Fruit fly (Drosophila melanogaster) whole organism, embryonic: ENCODE results near the gene Hasp.
A peak's percentile ranks its signal among the peaks of the same experiment; 100 is the strongest.

Experiments used
- Ada2b ChIP-seq: fragments of 200-800 bp; sonication (Bioruptor generic); IDR thresholded peaks from 2 replicates; pipeline ENCODE4 v1.3.6; 2022; ENCODE audit warnings: missing biosample characterization, missing genetic modification characterization
- Bteb2 ChIP-seq: fragments of 200-800 bp; sonication (Bioruptor generic); optimal IDR thresholded peaks from 2 replicates; lab custom pipeline; 2016; ENCODE audit warnings: missing biosample characterization, missing genetic modification characterization
- CG10462 ChIP-seq: fragments of 200-800 bp; sonication (Bioruptor generic); optimal IDR thresholded peaks from 2 replicates; lab custom pipeline; 2016; ENCODE audit warnings: missing biosample characterization, missing genetic modification characterization
- CG11247 ChIP-seq: fragments of 200-800 bp; sonication (Bioruptor generic); IDR thresholded peaks from 2 replicates; pipeline ENCODE4 v1.3.6; 2022; ENCODE audit warnings: missing biosample characterization, missing genetic modification characterization
- CG11504 ChIP-seq: fragments of 200-800 bp; sonication (Bioruptor generic); optimal IDR thresholded peaks from 3 replicates; lab custom pipeline; 2019; ENCODE audit warnings: missing biosample characterization, mild to moderate bottlenecking, missing genetic modification characterization, moderate library complexity
- CG12391 ChIP-seq: fragments of 200-800 bp; sonication (Bioruptor generic); optimal IDR thresholded peaks from 3 replicates; lab custom pipeline; 2018; ENCODE audit warnings: missing biosample characterization, mild to moderate bottlenecking, missing genetic modification characterization, moderate library complexity
- CG12744 ChIP-seq: fragments of 200-800 bp; sonication (Bioruptor generic); optimal IDR thresholded peaks from 2 replicates; lab custom pipeline; 2016; ENCODE audit warnings: missing biosample characterization, missing genetic modification characterization
- CG1647 ChIP-seq: fragments of 200-800 bp; sonication (Bioruptor generic); optimal IDR thresholded peaks from 3 replicates; lab custom pipeline; 2016; ENCODE audit warnings: missing biosample characterization, missing genetic modification characterization
- CG16813 ChIP-seq: fragments of 200-800 bp; sonication (Bioruptor generic); IDR thresholded peaks from 3 replicates; pipeline ENCODE4 v1.3.6; 2022; ENCODE audit warnings: missing biosample characterization, missing genetic modification characterization; ENCODE audit not compliant: partially characterized antibody
- CG17361 ChIP-seq: fragments of 200-800 bp; sonication (Bioruptor generic); IDR thresholded peaks from 3 replicates; pipeline ENCODE4 v1.3.6; 2022; ENCODE audit warnings: missing biosample characterization, missing genetic modification characterization
- CG17802 ChIP-seq: fragments of 200-800 bp; sonication (Bioruptor generic); optimal IDR thresholded peaks from 2 replicates; lab custom pipeline; 2018; ENCODE audit warnings: missing biosample characterization, mild to moderate bottlenecking, missing genetic modification characterization, moderate library complexity
- CG1792 ChIP-seq: fragments of 200-800 bp; sonication (Bioruptor generic); optimal IDR thresholded peaks from 2 replicates; lab custom pipeline; 2016; ENCODE audit warnings: missing biosample characterization, missing genetic modification characterization
- CG3065 ChIP-seq: fragments of 200-800 bp; sonication (Bioruptor generic); optimal IDR thresholded peaks from 2 replicates; lab custom pipeline; 2016; ENCODE audit warnings: missing biosample characterization, missing genetic modification characterization
- CG33213 ChIP-seq: fragments of 200-800 bp; sonication (Bioruptor generic); optimal IDR thresholded peaks from 3 replicates; lab custom pipeline; 2016; ENCODE audit warnings: missing biosample characterization, missing genetic modification characterization
- CG4617 ChIP-seq: fragments of 200-800 bp; sonication (Bioruptor generic); optimal IDR thresholded peaks from 3 replicates; lab custom pipeline; 2016; ENCODE audit warnings: missing biosample characterization, missing genetic modification characterization, borderline replicate concordance
- CG6254 ChIP-seq: fragments of 200-800 bp; sonication (Bioruptor generic); optimal IDR thresholded peaks from 3 replicates; lab custom pipeline; 2017; ENCODE audit warnings: mild to moderate bottlenecking, missing biosample characterization, missing genetic modification reagents, missing genetic modification characterization
- CG6689 ChIP-seq: fragments of 200-800 bp; sonication (Bioruptor generic); IDR thresholded peaks from 2 replicates; pipeline ENCODE4 v1.3.6; 2022; ENCODE audit warnings: missing biosample characterization, missing genetic modification characterization
- CG7372 ChIP-seq: fragments of 200-800 bp; sonication (Bioruptor generic); IDR thresholded peaks from 2 replicates; pipeline ENCODE4 v1.3.6; 2022; ENCODE audit warnings: missing biosample characterization, missing genetic modification characterization
- CG7928 ChIP-seq: fragments of 200-800 bp; sonication (Bioruptor generic); optimal IDR thresholded peaks from 2 replicates; lab custom pipeline; 2017; ENCODE audit warnings: missing biosample characterization, mild to moderate bottlenecking, missing genetic modification characterization
- CG8290 ChIP-seq, 3 experiments: fragments of 200-800 bp; sonication (Bioruptor generic); optimal IDR thresholded peaks; 2 replicates each; lab custom pipeline; 2016 to 2019; ENCODE audit warnings: missing biosample characterization in 3 of 3, missing genetic modification characterization in 3 of 3, mild to moderate bottlenecking in 2 of 3, moderate library complexity in 1 of 3
- Doc2 ChIP-seq: fragments of 200-800 bp; sonication (Bioruptor generic); IDR thresholded peaks from 2 replicates; pipeline ENCODE4 v1.3.6; 2022; ENCODE audit warnings: missing biosample characterization, missing genetic modification characterization
- Dref ChIP-seq: fragments of 200-800 bp; sonication (Bioruptor generic); IDR thresholded peaks from 2 replicates; pipeline ENCODE4 v1.3.6; 2022; ENCODE audit warnings: missing biosample characterization, missing genetic modification characterization
- Eip74EF ChIP-seq, 2 experiments: fragments of 200-800 bp in 1 of 2; fragments of >200 bp in 1 of 2; sonication (Bioruptor generic) in 1 of 2; optimal IDR thresholded peaks; 2 replicates each; lab custom pipeline; 2017 to 2019; ENCODE audit warnings: missing biosample characterization in 2 of 2, missing genetic modification characterization in 2 of 2, mild to moderate bottlenecking in 1 of 2, moderate library complexity in 1 of 2
- Gsc ChIP-seq: fragments of 200-800 bp; sonication (Bioruptor generic); IDR thresholded peaks from 2 replicates; pipeline ENCODE4 v1.3.6; 2022; ENCODE audit warnings: missing biosample characterization, missing genetic modification characterization
- Myb ChIP-seq: fragments of 200-800 bp; sonication (Bioruptor generic); optimal IDR thresholded peaks from 2 replicates; lab custom pipeline; 2016; ENCODE audit warnings: missing biosample characterization, missing genetic modification characterization
- Nf-YA ChIP-seq: fragments of 200-800 bp; sonication (Bioruptor generic); IDR thresholded peaks from 2 replicates; pipeline ENCODE4 v1.3.6; 2022; ENCODE audit warnings: missing biosample characterization, missing genetic modification characterization
- NfI ChIP-seq: fragments of 200-800 bp; sonication (Bioruptor generic); optimal IDR thresholded peaks from 3 replicates; lab custom pipeline; 2018; ENCODE audit warnings: missing biosample characterization, mild to moderate bottlenecking, missing genetic modification characterization, moderate library complexity
- Ptx1 ChIP-seq: fragments of 200-800 bp; sonication (Bioruptor generic); IDR thresholded peaks from 2 replicates; pipeline ENCODE4 v1.3.6; 2022; ENCODE audit warnings: missing biosample characterization, missing genetic modification characterization
- Taf1 ChIP-seq: fragments of 200-800 bp; sonication (Bioruptor generic); IDR thresholded peaks from 2 replicates; pipeline ENCODE4 v1.3.6; 2022; ENCODE audit warnings: missing biosample characterization, missing genetic modification characterization
- bigmax ChIP-seq: fragments of 200-800 bp; sonication (Bioruptor generic); optimal IDR thresholded peaks from 2 replicates; lab custom pipeline; 2018; ENCODE audit warnings: missing biosample characterization, mild to moderate bottlenecking, missing genetic modification characterization
- chinmo ChIP-seq: fragments of 200-800 bp; sonication (Bioruptor generic); IDR thresholded peaks from 4 replicates; pipeline ENCODE4 v1.3.6; 2022; ENCODE audit warnings: missing biosample characterization, missing genetic modification characterization; ENCODE audit not compliant: partially characterized antibody
- corto ChIP-seq: fragments of 200-800 bp; sonication (Bioruptor generic); optimal IDR thresholded peaks from 2 replicates; lab custom pipeline; 2016; ENCODE audit warnings: missing biosample characterization, mild to moderate bottlenecking, missing genetic modification characterization, moderate library complexity
- crp ChIP-seq, 2 experiments: fragments of 200-800 bp; sonication (Bioruptor generic); optimal IDR thresholded peaks; 2 replicates in 1 of 2; 3 replicates in 1 of 2; lab custom pipeline; 2017; ENCODE audit warnings: missing biosample characterization in 2 of 2, missing genetic modification characterization in 2 of 2, mild to moderate bottlenecking in 1 of 2, moderate library complexity in 1 of 2
- dimm ChIP-seq: fragments of 200-800 bp; sonication (Bioruptor generic); IDR thresholded peaks from 2 replicates; pipeline ENCODE4 v1.3.6; 2022; ENCODE audit warnings: missing biosample characterization, missing genetic modification characterization
- disco-r ChIP-seq: fragments of 200-800 bp; sonication (Bioruptor generic); optimal IDR thresholded peaks from 2 replicates; lab custom pipeline; 2016; ENCODE audit warnings: missing biosample characterization, missing genetic modification characterization
- dm ChIP-seq: fragments of 200-800 bp; sonication (Bioruptor generic); optimal IDR thresholded peaks from 3 replicates; lab custom pipeline; 2016; ENCODE audit warnings: missing biosample characterization, missing genetic modification characterization
- exex ChIP-seq: fragments of 200-800 bp; sonication (Bioruptor generic); optimal IDR thresholded peaks from 4 replicates; lab custom pipeline; 2018; ENCODE audit warnings: missing biosample characterization, mild to moderate bottlenecking, missing genetic modification characterization, moderate library complexity
- fu2 ChIP-seq: fragments of 200-800 bp; sonication (Bioruptor generic); optimal IDR thresholded peaks from 2 replicates; lab custom pipeline; 2016; ENCODE audit warnings: missing biosample characterization, missing genetic modification characterization
- ham ChIP-seq: fragments of 200-800 bp; sonication (Bioruptor generic); IDR thresholded peaks from 2 replicates; pipeline ENCODE4 v1.3.6; 2022; ENCODE audit warnings: missing biosample characterization, missing genetic modification characterization
- hth ChIP-seq: fragments of >200 bp; optimal IDR thresholded peaks from 2 replicates; lab custom pipeline; 2017; ENCODE audit warnings: inconsistent platforms
- jing ChIP-seq: fragments of 200-800 bp; sonication (Bioruptor generic); optimal IDR thresholded peaks from 2 replicates; lab custom pipeline; 2018; ENCODE audit warnings: missing biosample characterization, mild to moderate bottlenecking, missing genetic modification characterization
- ken ChIP-seq: fragments of 200-800 bp; sonication (Bioruptor generic); IDR thresholded peaks from 3 replicates; pipeline ENCODE4 v1.3.6; 2022; ENCODE audit warnings: missing biosample characterization, missing genetic modification characterization
- nom ChIP-seq: fragments of 200-800 bp; sonication (Bioruptor generic); optimal IDR thresholded peaks from 2 replicates; lab custom pipeline; 2017; ENCODE audit warnings: missing biosample characterization, missing genetic modification characterization, mild to moderate bottlenecking, moderate library complexity, missing genetic modification reagents
- prd ChIP-seq, 3 experiments: fragments of >200 bp in 2 of 3; fragments of 200-800 bp in 1 of 3; sonication (Bioruptor generic) in 1 of 3; optimal IDR thresholded peaks in 2 of 3; IDR thresholded peaks in 1 of 3; 2 replicates in 2 of 3; 3 replicates in 1 of 3; pipeline versions ENCODE4 v1.3.6 to Lab custom; 2017 to 2022; ENCODE audit warnings: missing biosample characterization in 1 of 3, missing genetic modification characterization in 1 of 3
- psq ChIP-seq: fragments of 200-800 bp; sonication (Bioruptor generic); optimal IDR thresholded peaks from 2 replicates; lab custom pipeline; 2017; ENCODE audit warnings: missing biosample characterization, missing genetic modification characterization
- pzg ChIP-seq: fragments of 200-800 bp; sonication (Bioruptor generic); optimal IDR thresholded peaks from 3 replicates; lab custom pipeline; 2018; ENCODE audit warnings: missing biosample characterization, mild to moderate bottlenecking, missing genetic modification characterization, moderate library complexity
- row ChIP-seq: fragments of 200-800 bp; sonication (Bioruptor generic); IDR thresholded peaks from 3 replicates; pipeline ENCODE4 v1.3.6; 2022; ENCODE audit warnings: missing biosample characterization, missing genetic modification characterization
- sr ChIP-seq: fragments of 200-800 bp; sonication (Bioruptor generic); IDR thresholded peaks from 3 replicates; pipeline ENCODE4 v1.3.6; 2022; ENCODE audit warnings: missing biosample characterization, missing genetic modification characterization
- tgo ChIP-seq: fragments of 200-800 bp; sonication (Bioruptor generic); IDR thresholded peaks from 3 replicates; pipeline ENCODE4 v1.3.6; 2022; ENCODE audit warnings: missing biosample characterization, missing genetic modification characterization
- trh ChIP-seq: fragments of 200-800 bp; sonication (Bioruptor generic); optimal IDR thresholded peaks from 2 replicates; lab custom pipeline; 2016; ENCODE audit warnings: missing biosample characterization, missing genetic modification characterization
- yki ChIP-seq: fragments of >200 bp; optimal IDR thresholded peaks from 3 replicates; lab custom pipeline; 2018

The Hasp gene

DNA sequence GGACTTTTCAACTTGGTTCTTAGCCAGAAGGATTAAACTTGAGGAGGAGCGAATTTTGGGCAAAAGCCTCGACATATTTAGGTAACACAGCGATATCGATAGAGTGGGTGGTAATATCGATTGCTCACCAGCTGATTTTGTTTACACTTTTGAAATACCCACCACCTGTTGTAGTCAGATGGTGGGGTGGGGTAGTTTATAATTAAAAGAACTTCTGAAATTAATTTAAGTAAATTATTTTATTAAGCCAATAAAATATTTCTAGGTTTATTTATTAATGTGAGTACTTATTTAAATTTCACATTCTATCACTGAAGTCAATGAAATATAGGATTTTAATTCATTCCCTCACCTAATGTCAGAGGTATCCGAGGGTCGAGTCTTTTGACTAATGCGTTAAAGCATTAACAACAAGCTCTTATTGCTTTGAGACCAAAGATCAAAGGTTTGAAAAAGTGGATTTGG, 27.0 kb downstream of the Hasp start, which contains the start of the genes CG10194 and CG18094 (continued):
- TF ChIP-seq CG1647 (GFP tag; lab: Kevin White, UChicago) (no peak), CG1792 (GFP tag; lab: Kevin White, UChicago) (no peak), Gsc (GFP tag; lab: Robert Waterston, UW) (no peak), Ada2b (GFP tag; lab: Robert Waterston, UW) (peak; percentile 12; the same call in 1 of the 2 replicates), tgo (GFP tag; lab: Robert Waterston, UW) (no peak), sr (GFP tag; lab: Robert Waterston, UW) (no peak), CG12744 (no peak), pzg (GFP tag; lab: Kevin White, UChicago) (peak; percentile 41), CG7372 (GFP tag; lab: Robert Waterston, UW) (no peak), fu2 (GFP tag; lab: Kevin White, UChicago) (no peak), yki (lab: Kevin White, UChicago) (no peak), Eip74EF (GFP tag; optimal IDR thresholded peaks at IDR 0.05; lab: Kevin White, UChicago) (peak in 1 of 2 experiments; percentile 16), ken (GFP tag; lab: Robert Waterston, UW) (no peak), CG17361 (GFP tag; lab: Robert Waterston, UW) (no peak; the same call in 1 of the 3 replicates), dm (no peak), CG10462 (no peak), CG11504 (tag; lab: Kevin White, UChicago) (no peak), Myb (GFP tag; lab: Kevin White, UChicago) (no peak), exex (peak; percentile 48), CG16813 (GFP tag; lab: Robert Waterston, UW) (peak; percentile 44; the same call in 2 of the 3 replicates), row (peak; percentile 92), Taf1 (GFP tag; lab: Robert Waterston, UW) (no peak), jing (no peak), crp (GFP tag; optimal IDR thresholded peaks at IDR 0.05; lab: Kevin White, UChicago) (peak; percentile 29 to 88), CG4617 (GFP tag; lab: Kevin White, UChicago) (peak; percentile 22), CG33213 (GFP tag; lab: Kevin White, UChicago) (no peak), bigmax (GFP tag; lab: Kevin White, UChicago) (no peak), CG6689 (GFP tag; lab: Robert Waterston, UW) (no peak; the same call in 1 of the 2 replicates), CG3065 (GFP tag; lab: Kevin White, UChicago) (no peak), corto (GFP tag; lab: Kevin White, UChicago) (no peak), psq (GFP tag; lab: Kevin White, UChicago) (no peak), chinmo (GFP tag; lab: Robert Waterston, UW) (0 out of 4 replicates have a peak, but pooled peaks have one; percentile 43), prd (optimal IDR thresholded peaks at IDR 0.05; lab: Kevin White, UChicago) (no peak), prd (GFP tag; IDR thresholded peaks at IDR 0.05; lab: Robert Waterston, UW) (peak; percentile 51; the same call in 2 of the 3 replicates), hth (no peak), CG12391 (tag; lab: Kevin White, UChicago) (peak; percentile 66), NfI (peak; percentile 33), ham (GFP tag; lab: Robert Waterston, UW) (no peak), Ptx1 (GFP tag; lab: Robert Waterston, UW) (peak; percentile 41; the same call in 1 of the 2 replicates), Bteb2 (peak; percentile 17), CG7928 (GFP tag; lab: Kevin White, UChicago) (no peak), nom (GFP tag; lab: Kevin White, UChicago) (no peak), CG8290 (GFP tag; optimal IDR thresholded peaks at IDR 0.05; lab: Kevin White, UChicago) (no peak), CG8290 (tag; optimal IDR thresholded peaks at IDR 0.05; lab: Kevin White, UChicago) (no peak), CG6254 (GFP tag; lab: Kevin White, UChicago) (no peak), Nf-YA (GFP tag; lab: Robert Waterston, UW) (no peak), disco-r (GFP tag; lab: Kevin White, UChicago) (no peak), trh (no peak), Doc2 (GFP tag; lab: Robert Waterston, UW) (no peak), Dref (peak; percentile 74), CG11247 (GFP tag; lab: Robert Waterston, UW) (no peak), CG17802 (tag; lab: Kevin White, UChicago) (no peak), dimm (GFP tag; lab: Robert Waterston, UW) (no peak)
